Fruit fly (Drosophila melanogaster): ENCODE data around the gene rols.

The rols gene

DNA sequence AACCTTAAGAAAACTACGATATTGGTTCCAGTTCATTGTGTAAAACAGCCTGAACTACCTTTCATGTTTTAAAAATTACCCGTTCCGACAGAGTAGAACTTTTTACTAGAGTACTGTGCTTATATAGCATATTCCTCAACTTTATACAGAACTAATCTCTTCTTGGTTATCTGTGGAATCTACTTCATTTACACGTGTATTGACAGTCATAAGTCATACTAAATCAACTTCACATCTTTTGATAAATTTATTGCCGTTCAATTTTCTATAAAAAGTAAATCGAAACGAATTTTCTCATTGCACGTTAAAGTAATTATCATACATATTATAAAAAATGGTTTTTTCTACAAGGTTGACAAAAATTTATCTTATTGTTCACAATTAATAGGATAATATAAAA lies 91.0 kb downstream of the rols start, which contains the start of gene CG42397:
TSS of gene CG42397 (minus strand) at position 101 of the 400 bp plus-strand sequence.
- no peak for TF ChIP-seq psq (optimal IDR thresholded peaks at IDR 0.05)
- no peak for TF ChIP-seq pan (optimal IDR thresholded peaks at IDR 0.05)
- no peak for TF ChIP-seq usp (GFP tag; optimal IDR thresholded peaks at IDR 0.05)
- no peak for TF ChIP-seq EcR (GFP tag; optimal IDR thresholded peaks at IDR 0.05)
- TF ChIP-seq Dll (optimal IDR thresholded peaks at IDR 0.05), result no peak
- no peak for TF ChIP-seq CG8478 (optimal IDR thresholded peaks at IDR 0.05)

DNA sequence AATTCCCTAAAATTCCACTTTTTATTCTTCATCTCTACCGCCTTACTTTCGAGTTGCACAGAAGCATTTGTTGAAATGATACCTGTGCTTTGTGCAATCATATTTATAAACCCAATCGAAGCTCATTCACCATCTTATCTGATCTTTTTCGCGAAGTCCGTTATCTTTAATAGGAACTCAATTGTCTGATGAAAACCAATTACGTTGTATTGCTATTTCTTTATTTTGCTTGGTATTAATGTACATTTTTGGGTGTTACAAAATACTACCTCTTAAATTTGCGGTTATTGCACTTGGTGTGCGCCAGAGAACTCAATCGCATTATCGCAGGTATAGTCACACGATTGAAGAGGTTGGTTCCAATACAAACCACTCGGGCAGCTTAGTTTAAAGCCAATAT lies 91.8 kb downstream of the rols start, which contains the start of gene Muc68E:
TSS of gene Muc68E (minus strand) at position 101 of the 400 bp plus-strand sequence.
- TF ChIP-seq psq (optimal IDR thresholded peaks at IDR 0.05), result no peak

DNA sequence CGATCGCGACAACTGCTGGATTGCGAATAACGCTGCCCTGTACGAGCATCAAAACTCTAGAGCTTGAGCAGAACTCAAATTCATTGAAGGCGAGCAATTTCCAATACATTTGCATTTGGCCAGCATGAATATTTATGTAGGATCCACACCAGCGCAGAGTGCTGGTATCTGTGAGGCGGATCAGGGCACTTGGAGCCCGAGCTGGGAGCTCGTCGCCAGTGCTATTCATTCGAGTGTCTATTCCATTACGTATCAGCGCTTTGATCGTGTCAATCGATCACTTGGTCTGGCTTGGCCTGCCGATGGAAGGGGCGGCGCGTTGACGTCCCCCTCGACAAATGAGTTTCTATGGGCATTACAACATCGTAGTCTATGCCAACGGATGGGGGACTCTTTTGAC lies 98.6 kb downstream of the rols start, which contains the start of gene prc:
TSS of gene prc (minus strand) at position 28 of the 400 bp plus-strand sequence.
- TF ChIP-seq pan (optimal IDR thresholded peaks at IDR 0.05) (no peak), EcR (GFP tag; optimal IDR thresholded peaks at IDR 0.05) (no peak), Dll (optimal IDR thresholded peaks at IDR 0.05) (no peak), usp (GFP tag; optimal IDR thresholded peaks at IDR 0.05) (no peak), psq (optimal IDR thresholded peaks at IDR 0.05) (no peak), CG8478 (optimal IDR thresholded peaks at IDR 0.05) (no peak)

Measured in whole organism.